Worm (Caenorhabditis elegans) whole organism, early embryonic: ENCODE data around the gene C07B5.2.

Experiments
- B0310.2 ChIP-seq: sonication (generic microtip); optimal IDR thresholded peaks from 2 replicates; lab custom pipeline; 2016; ENCODE audit warnings: mild to moderate bottlenecking, missing genetic modification characterization, missing compliant biosample characterization
- F13C5.2 ChIP-seq: sonication (generic microtip); optimal IDR thresholded peaks from 2 replicates; lab custom pipeline; 2017; ENCODE audit warnings: mild to moderate bottlenecking, missing genetic modification characterization, inconsistent platforms, missing compliant biosample characterization
- aly-1 ChIP-seq: sonication (generic microtip); optimal IDR thresholded peaks from 2 replicates; lab custom pipeline; 2016; ENCODE audit warnings: missing genetic modification characterization, missing compliant biosample characterization
- ama-1 ChIP-seq: fragments of 150-350 bp; optimal IDR thresholded peaks from 2 replicates; lab custom pipeline; 2014
- ceh-13 ChIP-seq: fragments of 200-800 bp; sonication (Bioruptor generic); optimal IDR thresholded peaks from 2 replicates; lab custom pipeline; 2018; ENCODE audit warnings: mild to moderate bottlenecking, missing genetic modification characterization, missing compliant biosample characterization
- ceh-36 ChIP-seq: sonication (generic microtip); optimal IDR thresholded peaks from 2 replicates; lab custom pipeline; 2016; ENCODE audit warnings: missing genetic modification characterization, inconsistent platforms, missing compliant biosample characterization
- flt-1 ChIP-seq: fragments of 200-800 bp; sonication (Bioruptor generic); IDR thresholded peaks from 2 replicates; pipeline ENCODE4 v1.3.6; 2022; ENCODE audit warnings: missing genetic modification characterization, missing compliant biosample characterization
- hmbx-1 ChIP-seq: sonication (generic microtip); optimal IDR thresholded peaks from 2 replicates; lab custom pipeline; 2016; ENCODE audit warnings: mild to moderate bottlenecking, missing genetic modification characterization, missing compliant biosample characterization
- hmg-4 ChIP-seq: fragments of 200-800 bp; sonication (Bioruptor generic); optimal IDR thresholded peaks from 2 replicates; lab custom pipeline; 2018; ENCODE audit warnings: mild to moderate bottlenecking, missing genetic modification characterization, missing compliant biosample characterization
- pes-1 ChIP-seq: fragments of 200-800 bp; sonication (Bioruptor generic); IDR thresholded peaks from 2 replicates; pipeline ENCODE4 v1.3.6; 2022; ENCODE audit warnings: missing genetic modification reagents, missing genetic modification characterization, missing compliant biosample characterization
- sea-1 ChIP-seq: fragments of 200-800 bp; sonication (Bioruptor generic); conservative IDR thresholded peaks from 2 replicates; pipeline ENCODE4 v1.3.6; 2022; ENCODE audit warnings: missing genetic modification characterization, missing compliant biosample characterization
- tbx-11 ChIP-seq: fragments of 200-800 bp; sonication (Bioruptor generic); IDR thresholded peaks from 2 replicates; pipeline ENCODE4 v1.3.6; 2022; ENCODE audit warnings: missing genetic modification characterization, missing compliant biosample characterization
- tbx-37 ChIP-seq: fragments of 200-800 bp; sonication (Bioruptor generic); conservative IDR thresholded peaks from 2 replicates; pipeline ENCODE4 v1.3.6; 2022; ENCODE audit warnings: missing genetic modification reagents, missing genetic modification characterization, missing compliant biosample characterization
- tra-4 ChIP-seq: sonication (generic microtip); optimal IDR thresholded peaks from 2 replicates; lab custom pipeline; 2017; ENCODE audit warnings: missing genetic modification characterization, missing compliant biosample characterization

DNA sequence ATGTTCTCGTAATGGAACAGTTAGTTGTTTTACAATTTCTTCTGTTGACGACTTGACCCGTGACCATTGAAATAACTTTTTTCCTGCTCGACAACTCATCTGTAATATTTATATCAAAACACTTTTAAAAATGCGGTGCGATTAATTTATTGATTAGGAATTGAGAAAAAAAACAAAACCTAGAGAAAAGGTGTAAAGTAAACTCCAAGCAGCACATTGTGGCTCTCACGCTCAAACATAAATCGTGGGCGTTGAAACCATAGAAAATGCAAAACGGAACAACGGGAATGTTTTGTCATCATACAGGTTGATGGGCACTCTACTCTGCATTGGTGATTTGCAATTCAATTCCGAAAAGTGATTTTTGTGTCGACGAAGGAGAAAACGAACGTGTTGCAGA is 48.9 kb upstream of the C07B5.2 start, which contains the start of gene moc-5:
- TF ChIP-seq pes-1 (GFP tag; lab: Robert Waterston, UW): no peak
- no peak for TF ChIP-seq flt-1
- TF ChIP-seq hmg-4 (GFP tag; lab: Kevin White, UChicago): no peak
- no peak for TF ChIP-seq ama-1
- TF ChIP-seq tbx-37: no peak
- TF ChIP-seq F13C5.2: no peak
- no peak for TF ChIP-seq tra-4 (tag; lab: Kevin White, UChicago)
- no peak for TF ChIP-seq sea-1 (GFP tag; lab: Robert Waterston, UW)
- TF ChIP-seq B0310.2 (tag; lab: Kevin White, UChicago): no peak
- no peak for TF ChIP-seq ceh-13 (GFP tag; lab: Kevin White, UChicago)
- TF ChIP-seq ceh-36 (tag; lab: Kevin White, UChicago): no peak
- no peak for TF ChIP-seq aly-1 (tag; lab: Kevin White, UChicago)
- no peak for TF ChIP-seq tbx-11 (GFP tag; lab: Robert Waterston, UW)
- TF ChIP-seq hmbx-1 (tag; lab: Kevin White, UChicago): no peak
